Fruit fly (Drosophila melanogaster): ENCODE data around the gene Lam.

Gene Lam

DNA sequence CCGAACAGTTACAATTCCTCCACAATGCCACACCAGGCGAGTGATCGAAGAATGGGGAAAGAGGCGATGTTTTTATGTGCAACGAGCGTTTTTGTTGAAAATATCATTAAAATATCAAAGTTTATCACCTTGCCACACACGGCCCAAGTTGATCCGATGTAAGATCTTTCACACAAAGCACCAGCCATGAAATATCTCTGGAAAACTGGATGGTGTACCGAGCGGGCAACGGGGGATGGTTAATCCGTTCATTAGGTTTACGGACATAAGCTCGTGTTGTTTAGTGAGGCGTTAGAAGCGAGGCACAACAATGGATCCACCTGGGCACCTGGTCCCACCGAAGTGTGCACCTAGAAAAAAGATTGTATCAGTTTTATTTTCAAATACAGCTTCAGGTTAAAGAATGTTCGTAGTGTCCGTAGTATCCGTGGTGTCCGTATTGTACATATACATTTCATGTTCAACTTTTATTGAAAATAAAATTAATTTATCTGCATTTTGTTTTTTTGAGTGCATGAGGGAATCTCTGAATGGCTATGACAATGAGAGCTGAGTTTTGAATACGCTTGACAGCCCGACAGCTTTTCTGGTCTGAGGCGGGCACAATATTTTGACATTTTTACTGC is 45.7 kb upstream of the Lam start (continued):
- TF ChIP-seq abd-A (tag; optimal IDR thresholded peaks at IDR 0.05) (peak; percentile 39), Sox102F (GFP tag; optimal IDR thresholded peaks at IDR 0.05) (peak; percentile 62), CG2712 (tag; optimal IDR thresholded peaks at IDR 0.05) (peak; percentile 81), zen (tag; optimal IDR thresholded peaks at IDR 0.05) (peak; percentile 31), lov (optimal IDR thresholded peaks at IDR 0.05) (no peak), lov (GFP tag; IDR thresholded peaks at IDR 0.05) (no peak), CG18599 (GFP tag; optimal IDR thresholded peaks at IDR 0.05) (peak; percentile 49), Gsc (GFP tag; IDR thresholded peaks at IDR 0.05) (no peak), CG13296 (GFP tag; optimal IDR thresholded peaks at IDR 0.05) (peak; percentile 41), CkIIα-i1 (GFP tag; IDR thresholded peaks at IDR 0.05) (no peak), CG16815 (GFP tag; optimal IDR thresholded peaks at IDR 0.05) (peak; percentile 19), usp (GFP tag; optimal IDR thresholded peaks at IDR 0.05) (no peak), nmo (GFP tag; optimal IDR thresholded peaks at IDR 0.05) (peak; percentile 70), hbn (GFP tag; IDR thresholded peaks at IDR 0.05; ENCODE audit: partially characterized antibody) (no peak), crp (GFP tag; optimal IDR thresholded peaks at IDR 0.05) (no peak), CG13287 (GFP tag; IDR thresholded peaks at IDR 0.05; ENCODE audit: partially characterized antibody) (no peak), NfI (GFP tag; optimal IDR thresholded peaks at IDR 0.05) (peak; percentile 53), CG3847 (GFP tag; IDR thresholded peaks at IDR 0.05) (peak; percentile 61), trem (tag; optimal IDR thresholded peaks at IDR 0.05) (peak; percentile 59), Hr3 (GFP tag; optimal IDR thresholded peaks at IDR 0.05) (peak; percentile 18), vvl (GFP tag; IDR thresholded peaks at IDR 0.05) (peak; percentile 65), sim (GFP tag; IDR thresholded peaks at IDR 0.05) (0 out of 2 replicates have a peak, but pooled peaks have one; percentile 19), GATAe (GFP tag; conservative IDR thresholded peaks at IDR 0.05) (no peak), CG12219 (GFP tag; optimal IDR thresholded peaks at IDR 0.05) (peak; percentile 36), CG6813 (GFP tag; optimal IDR thresholded peaks at IDR 0.05) (peak; percentile 34), CG10462 (GFP tag; optimal IDR thresholded peaks at IDR 0.05) (peak; percentile 9), Elba2 (GFP tag; optimal IDR thresholded peaks at IDR 0.05) (no peak), twi (tag; optimal IDR thresholded peaks at IDR 0.05) (peak; percentile 34), CG10209 (GFP tag; optimal IDR thresholded peaks at IDR 0.05) (peak; percentile 43), CG17802 (tag; optimal IDR thresholded peaks at IDR 0.05) (peak; percentile 49), bsh (GFP tag; optimal IDR thresholded peaks at IDR 0.05) (peak in 1 of 2 experiments; percentile 83), ERR (GFP tag; optimal IDR thresholded peaks at IDR 0.05) (no peak), CG6689 (GFP tag; IDR thresholded peaks at IDR 0.05) (peak; percentile 64; the same call in 1 of the 2 replicates), Xrp1 (GFP tag; IDR thresholded peaks at IDR 0.05) (peak; percentile 80), mld (GFP tag; IDR thresholded peaks at IDR 0.05; ENCODE audit: partially characterized antibody) (no peak), CG18011 (GFP tag; optimal IDR thresholded peaks at IDR 0.05) (no peak), CG1233 (GFP tag; optimal IDR thresholded peaks at IDR 0.05) (peak; percentile 35), salm (tag; optimal IDR thresholded peaks at IDR 0.05) (peak; percentile 19), CG3407 (GFP tag; optimal IDR thresholded peaks at IDR 0.05) (no peak), CG1832 (GFP tag; optimal IDR thresholded peaks at IDR 0.05) (no peak), CG10366 (GFP tag; IDR thresholded peaks at IDR 0.05) (peak; percentile 57), CG4820 (GFP tag; optimal IDR thresholded peaks at IDR 0.05) (peak; percentile 51), bcd (GFP tag; optimal IDR thresholded peaks at IDR 0.05) (peak; percentile 35), ham (GFP tag; IDR thresholded peaks at IDR 0.05) (no peak), Neu2 (GFP tag; optimal IDR thresholded peaks at IDR 0.05; ENCODE audit: borderline replicate concordance) (no peak), CG18619 (GFP tag; optimal IDR thresholded peaks at IDR 0.05) (peak; percentile 15), CG7839 (tag; optimal IDR thresholded peaks at IDR 0.05) (peak; percentile 73), toy (GFP tag; IDR thresholded peaks at IDR 0.05) (0 out of 2 replicates have a peak, but pooled peaks have one; percentile 11), CoRest (tag; optimal IDR thresholded peaks at IDR 0.05) (peak; percentile 58)

Data from whole organism, embryonic.